Worm (Caenorhabditis elegans) whole organism, L1 larva: Measurements from ENCODE around the gene nlp-18.

Source experiments
- C04F5.9 ChIP-seq: sonication (generic microtip); optimal IDR thresholded peaks from 2 replicates; lab custom pipeline; 2016; ENCODE audit warnings: missing genetic modification characterization, missing compliant biosample characterization
- C16A3.4 ChIP-seq: fragments of 150-350 bp; optimal IDR thresholded peaks from 2 replicates; lab custom pipeline; 2014; ENCODE audit warnings: missing biosample characterization, missing genetic modification characterization
- C34B4.2 ChIP-seq: sonication (generic microtip); optimal IDR thresholded peaks from 2 replicates; lab custom pipeline; 2017; ENCODE audit warnings: mild to moderate bottlenecking, missing genetic modification characterization, missing compliant biosample characterization
- alr-1 ChIP-seq: fragments of 200-800 bp; sonication (Bioruptor generic); optimal IDR thresholded peaks from 2 replicates; lab custom pipeline; 2018; ENCODE audit warnings: borderline replicate concordance, mild to moderate bottlenecking, missing genetic modification characterization, missing compliant biosample characterization
- ceh-82 ChIP-seq, 3 experiments: fragments of 150-350 bp in 1 of 3; sonication (generic microtip) in 2 of 3; optimal IDR thresholded peaks; 2 replicates each; lab custom pipeline; 2014 to 2017; ENCODE audit warnings: missing biosample characterization in 3 of 3, missing genetic modification characterization in 3 of 3
- ceh-90 ChIP-seq: sonication (generic microtip); optimal IDR thresholded peaks from 2 replicates; lab custom pipeline; 2016; ENCODE audit warnings: missing genetic modification characterization, missing compliant biosample characterization
- dpl-1 ChIP-seq, 3 experiments: fragments of 150-350 bp in 2 of 3; sonication (generic microtip) in 1 of 3; optimal IDR thresholded peaks; 2 replicates each; lab custom pipeline; 2014 to 2017; ENCODE audit warnings: missing biosample characterization in 3 of 3, missing genetic modification characterization in 3 of 3, missing genetic modification reagents in 3 of 3
- dsc-1 ChIP-seq: sonication (generic microtip); optimal IDR thresholded peaks from 2 replicates; lab custom pipeline; 2016; ENCODE audit warnings: mild to moderate bottlenecking, missing genetic modification characterization, missing compliant biosample characterization
- efl-1 ChIP-seq, 4 experiments: fragments of 150-350 bp; optimal IDR thresholded peaks in 3 of 4; peaks in 1 of 4; 1 replicate in 1 of 4; 2 replicates in 3 of 4; lab custom pipeline; 2014; ENCODE audit warnings: missing biosample characterization in 2 of 4, missing genetic modification characterization in 2 of 4, missing genetic modification reagents in 2 of 4
- fkh-4 ChIP-seq: sonication (generic microtip); optimal IDR thresholded peaks from 2 replicates; lab custom pipeline; 2016; ENCODE audit warnings: missing compliant biosample characterization, missing genetic modification characterization, borderline replicate concordance
- fos-1 ChIP-seq: fragments of 150-350 bp; optimal IDR thresholded peaks from 2 replicates; lab custom pipeline; 2014; ENCODE audit warnings: missing biosample characterization, missing genetic modification characterization
- hlh-17 ChIP-seq: fragments of 200-800 bp; sonication (Bioruptor generic); optimal IDR thresholded peaks from 2 replicates; lab custom pipeline; 2018; ENCODE audit warnings: missing genetic modification characterization, mild to moderate bottlenecking, missing compliant biosample characterization, moderate library complexity, borderline replicate concordance
- hlh-4 ChIP-seq: sonication (generic microtip); optimal IDR thresholded peaks from 2 replicates; lab custom pipeline; 2016; ENCODE audit warnings: mild to moderate bottlenecking, missing genetic modification characterization, missing compliant biosample characterization
- hpl-2 ChIP-seq: fragments of 150-350 bp; optimal IDR thresholded peaks from 2 replicates; lab custom pipeline; 2014; ENCODE audit warnings: missing biosample characterization, missing genetic modification reagents, missing genetic modification characterization
- isw-1 ChIP-seq: fragments of 200-800 bp; sonication (Bioruptor generic); IDR thresholded peaks from 2 replicates; pipeline ENCODE4 v1.3.6; 2022; ENCODE audit warnings: missing genetic modification characterization, missing compliant biosample characterization
- jun-1 ChIP-seq: fragments of 150-350 bp; optimal IDR thresholded peaks from 2 replicates; lab custom pipeline; 2014; ENCODE audit warnings: missing biosample characterization, missing genetic modification reagents, missing genetic modification characterization
- lin-35 ChIP-seq, 2 experiments: fragments of 150-350 bp; optimal IDR thresholded peaks; 2 replicates each; lab custom pipeline; 2014; ENCODE audit warnings: missing biosample characterization in 2 of 2, missing genetic modification characterization in 2 of 2, missing genetic modification reagents in 2 of 2
- lin-39 ChIP-seq: fragments of 150-350 bp; optimal IDR thresholded peaks from 2 replicates; lab custom pipeline; 2014; ENCODE audit warnings: missing biosample characterization, missing genetic modification reagents, missing genetic modification characterization
- lir-3 ChIP-seq: sonication (generic microtip); optimal IDR thresholded peaks from 2 replicates; lab custom pipeline; 2016; ENCODE audit warnings: mild to moderate bottlenecking, missing genetic modification characterization, moderate library complexity, missing compliant biosample characterization; ENCODE audit not compliant: poor library complexity
- lsy-2 ChIP-seq, 2 experiments: fragments of 150-350 bp; optimal IDR thresholded peaks; 2 replicates each; lab custom pipeline; 2014; ENCODE audit warnings: missing biosample characterization in 2 of 2, missing genetic modification characterization in 2 of 2
- mab-9 ChIP-seq: fragments of 200-800 bp; sonication (Bioruptor generic); IDR thresholded peaks from 2 replicates; pipeline ENCODE4 v1.3.6; 2022; ENCODE audit warnings: missing genetic modification reagents, missing genetic modification characterization, missing compliant biosample characterization
- mef-2 ChIP-seq: fragments of 150-350 bp; optimal IDR thresholded peaks from 2 replicates; lab custom pipeline; 2014; ENCODE audit warnings: missing biosample characterization, missing genetic modification characterization
- nhr-12 ChIP-seq: sonication (generic microtip); optimal IDR thresholded peaks from 2 replicates; lab custom pipeline; 2017; ENCODE audit warnings: missing biosample characterization, missing genetic modification characterization
- nhr-19 ChIP-seq: fragments of 200-800 bp; sonication (Bioruptor generic); conservative IDR thresholded peaks from 2 replicates; pipeline ENCODE4 v1.3.6; 2022; ENCODE audit warnings: missing genetic modification characterization, missing compliant biosample characterization
- nhr-20 ChIP-seq: sonication (generic microtip); optimal IDR thresholded peaks from 2 replicates; lab custom pipeline; 2016; ENCODE audit warnings: mild to moderate bottlenecking, missing genetic modification characterization, missing compliant biosample characterization
- nhr-237 ChIP-seq: fragments of 150-350 bp; optimal IDR thresholded peaks from 2 replicates; lab custom pipeline; 2014; ENCODE audit warnings: missing biosample characterization, missing genetic modification characterization
- nhr-28 ChIP-seq: fragments of 150-350 bp; optimal IDR thresholded peaks from 2 replicates; lab custom pipeline; 2014; ENCODE audit warnings: missing biosample characterization, missing genetic modification characterization
- nhr-76 ChIP-seq: sonication (generic microtip); optimal IDR thresholded peaks from 2 replicates; lab custom pipeline; 2017; ENCODE audit warnings: missing biosample characterization, missing genetic modification characterization
- nhr-84 ChIP-seq: sonication (generic microtip); optimal IDR thresholded peaks from 2 replicates; lab custom pipeline; 2017; ENCODE audit warnings: missing biosample characterization, missing genetic modification characterization
- nhr-85 ChIP-seq: sonication (generic microtip); peaks from one replicate; lab custom pipeline; 2016; ENCODE audit warnings: missing genetic modification characterization, inconsistent platforms, missing compliant biosample characterization
- pax-3 ChIP-seq: fragments of 200-800 bp; sonication (Bioruptor generic); optimal IDR thresholded peaks from 2 replicates; lab custom pipeline; 2018; ENCODE audit warnings: mild to moderate bottlenecking, missing genetic modification characterization, moderate library complexity, missing compliant biosample characterization
- snpc-4 ChIP-seq: fragments of 150-350 bp; optimal IDR thresholded peaks from 2 replicates; lab custom pipeline; 2014; ENCODE audit warnings: missing biosample characterization, missing genetic modification characterization
- snu-23 ChIP-seq: sonication (generic microtip); optimal IDR thresholded peaks from 2 replicates; lab custom pipeline; 2016; ENCODE audit warnings: missing genetic modification characterization, missing compliant biosample characterization
- sptf-1 ChIP-seq: fragments of 150-350 bp; optimal IDR thresholded peaks from 2 replicates; lab custom pipeline; 2014; ENCODE audit warnings: missing biosample characterization, missing genetic modification characterization
- tlp-1 ChIP-seq: fragments of 150-350 bp; optimal IDR thresholded peaks from 2 replicates; lab custom pipeline; 2014; ENCODE audit warnings: missing biosample characterization, missing genetic modification characterization
- unc-30 ChIP-seq: sonication (generic microtip); optimal IDR thresholded peaks from 2 replicates; lab custom pipeline; 2017; ENCODE audit warnings: missing biosample characterization, missing genetic modification characterization
- unc-62 ChIP-seq: fragments of 150-350 bp; optimal IDR thresholded peaks from 2 replicates; lab custom pipeline; 2014; ENCODE audit warnings: missing biosample characterization, missing genetic modification reagents, missing genetic modification characterization
- unc-86 ChIP-seq: sonication (generic microtip); optimal IDR thresholded peaks from 2 replicates; lab custom pipeline; 2016; ENCODE audit warnings: missing genetic modification characterization, missing compliant biosample characterization
- zip-4 ChIP-seq: fragments of 200-800 bp; sonication (Bioruptor generic); optimal IDR thresholded peaks from 2 replicates; lab custom pipeline; 2018; ENCODE audit warnings: mild to moderate bottlenecking, missing genetic modification characterization, moderate library complexity, missing compliant biosample characterization
- ztf-11 ChIP-seq, 2 experiments: sonication (generic microtip); optimal IDR thresholded peaks; 2 replicates each; lab custom pipeline; 2016 to 2017; ENCODE audit warnings: missing genetic modification characterization in 2 of 2, missing biosample characterization in 1 of 2, missing compliant biosample characterization in 1 of 2
- ztf-4 ChIP-seq: fragments of 150-350 bp; optimal IDR thresholded peaks from 2 replicates; lab custom pipeline; 2014; ENCODE audit warnings: missing biosample characterization, missing genetic modification characterization

nlp-18 gene

DNA sequence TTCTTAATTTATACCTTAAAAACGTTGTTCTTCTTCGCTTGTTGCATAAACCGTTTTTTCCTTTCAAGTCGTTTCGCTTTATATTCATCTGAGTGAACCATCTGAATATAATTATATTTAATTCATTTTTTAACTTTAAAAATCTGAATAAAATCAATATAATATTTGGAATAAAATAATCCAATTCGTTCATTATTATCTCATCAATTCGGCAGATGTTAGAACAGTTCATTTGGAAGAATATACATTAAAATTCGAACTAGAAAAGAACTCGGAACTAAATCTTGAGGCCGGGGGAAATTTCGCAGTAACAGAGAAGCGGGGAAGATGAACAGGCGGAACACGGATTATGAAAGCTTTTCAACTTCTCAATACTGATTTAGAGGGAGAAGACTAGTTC lies 18.7 kb upstream of the nlp-18 start, which contains the start of gene F33A8.4:
Gene F33A8.4, minus strand, starts transcription at position 101 of the 400 bp plus-strand sequence.
- TF ChIP-seq unc-86 (tag; lab: Kevin White, UChicago) (no peak), hlh-17 (GFP tag; lab: Kevin White, UChicago) (no peak), unc-62 (no peak), hpl-2 (GFP tag; lab: Kevin White, UChicago) (no peak), fkh-4 (tag; lab: Kevin White, UChicago) (no peak), nhr-237 (no peak), snu-23 (GFP tag; lab: Kevin White, UChicago) (no peak), C04F5.9 (tag; lab: Kevin White, UChicago) (no peak), isw-1 (GFP tag; lab: Robert Waterston, UW) (no peak)

- TF ChIP-seq nhr-19 (GFP tag; lab: Robert Waterston, UW) (no peak), efl-1 (optimal IDR thresholded peaks at IDR 0.05; lab: Kevin White, UChicago) (no peak), efl-1 (GFP tag; optimal IDR thresholded peaks at IDR 0.05 in 1 of 2; lab: Kevin White, UChicago) (no peak), unc-86 (tag; lab: Kevin White, UChicago) (no peak), nhr-12 (tag; lab: Kevin White, UChicago) (no peak), ztf-11 (tag; optimal IDR thresholded peaks at IDR 0.05; lab: Kevin White, UChicago) (no peak), lin-39 (tag; lab: Kevin White, UChicago) (no peak), ceh-90 (tag; lab: Kevin White, UChicago) (no peak)
Observed at ce11 chrII:11045872-11046271, 15.7 kb upstream of the nlp-18 start, which contains the start of gene col-83. TSS of gene col-83 (minus strand) at chrII:11045972.

- TF ChIP-seq dsc-1 (tag; lab: Kevin White, UChicago) = no peak
- TF ChIP-seq pax-3 = no peak
- no peak for TF ChIP-seq jun-1 (tag; lab: Kevin White, UChicago)
- TF ChIP-seq ceh-82 (tag; optimal IDR thresholded peaks at IDR 0.05; lab: Kevin White, UChicago) = no peak
- TF ChIP-seq dpl-1 (GFP tag; optimal IDR thresholded peaks at IDR 0.05; lab: Kevin White, UChicago) = no peak
- no peak for TF ChIP-seq lsy-2 (tag; optimal IDR thresholded peaks at IDR 0.05; lab: Kevin White, UChicago)
- no peak for TF ChIP-seq zip-4 (GFP tag; lab: Kevin White, UChicago)
- TF ChIP-seq unc-30 (tag; lab: Kevin White, UChicago) = no peak
- no peak for TF ChIP-seq hlh-4 (tag; lab: Kevin White, UChicago)
- TF ChIP-seq mef-2 (tag; lab: Kevin White, UChicago) = no peak
- TF ChIP-seq fos-1 (tag; lab: Kevin White, UChicago) = no peak
- no peak for TF ChIP-seq sptf-1
- TF ChIP-seq isw-1 (GFP tag; lab: Robert Waterston, UW) = no peak
- no peak for TF ChIP-seq tlp-1 (tag; lab: Kevin White, UChicago)
- no peak for TF ChIP-seq C16A3.4 (tag; lab: Kevin White, UChicago)
- no peak for TF ChIP-seq ztf-4 (tag; lab: Kevin White, UChicago)
- no peak for TF ChIP-seq nhr-28
- TF ChIP-seq ceh-90 (tag; lab: Kevin White, UChicago) = no peak
- TF ChIP-seq lir-3 (tag; lab: Kevin White, UChicago) = no peak
Observed at ce11 chrII:11044193-11044568, 14.0 kb upstream of the nlp-18 start.

DNA sequence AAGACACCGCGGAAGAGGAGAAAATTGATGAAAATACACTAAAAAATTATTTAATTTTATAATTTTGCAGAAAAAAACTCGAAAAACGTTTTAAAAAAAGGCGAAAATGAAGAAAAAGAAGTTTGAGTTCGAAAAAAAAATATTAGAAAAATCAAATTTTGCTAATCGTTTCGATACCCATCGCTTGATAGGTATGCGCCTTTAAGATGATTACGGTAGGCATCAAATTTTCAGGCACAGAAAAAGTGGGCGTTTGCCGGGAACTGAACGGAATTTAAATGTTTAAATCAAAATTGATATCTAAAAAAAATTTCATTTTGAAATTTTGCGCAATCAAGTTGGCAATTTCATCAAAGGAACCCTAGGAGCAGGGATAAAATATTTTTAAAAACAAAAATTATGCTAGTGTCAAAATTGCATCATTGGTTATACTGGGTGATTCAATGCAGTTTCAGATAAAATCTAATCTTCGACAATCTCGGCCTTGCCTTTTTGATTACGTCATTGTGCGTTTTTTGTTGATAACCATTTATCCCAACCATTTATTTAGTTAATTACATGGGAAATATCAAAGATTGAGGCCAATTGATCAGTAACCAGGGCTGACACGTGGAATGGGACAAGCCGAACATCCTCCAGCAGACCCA lies 13.5 kb upstream of the nlp-18 start:
- TF ChIP-seq snpc-4 (tag; lab: Kevin White, UChicago) = no peak
- TF ChIP-seq nhr-85 (tag; lab: Kevin White, UChicago) = peak; percentile 73
- no peak for TF ChIP-seq lin-35 (GFP tag; optimal IDR thresholded peaks at IDR 0.05; lab: Kevin White, UChicago)
- TF ChIP-seq lin-39 (tag; lab: Kevin White, UChicago) = no peak
- TF ChIP-seq jun-1 (tag; lab: Kevin White, UChicago) = no peak
- no peak for TF ChIP-seq mab-9 (GFP tag; lab: Robert Waterston, UW)
- no peak for TF ChIP-seq fos-1 (tag; lab: Kevin White, UChicago)
- TF ChIP-seq sptf-1 = no peak
- no peak for TF ChIP-seq nhr-20 (tag; lab: Kevin White, UChicago)
- TF ChIP-seq nhr-76 = no peak
- TF ChIP-seq C34B4.2 (tag; lab: Kevin White, UChicago) = no peak
- no peak for TF ChIP-seq efl-1 (optimal IDR thresholded peaks at IDR 0.05; lab: Kevin White, UChicago)
- TF ChIP-seq efl-1 (GFP tag; optimal IDR thresholded peaks at IDR 0.05 in 1 of 2; lab: Kevin White, UChicago) = peak in 1 of 2 experiments; percentile 53
- TF ChIP-seq nhr-84 = no peak
- TF ChIP-seq alr-1 (tag; lab: Kevin White, UChicago) = no peak
